Fruit fly (Drosophila melanogaster) whole organism, embryonic: ENCODE results near the gene CG7611.

Source experiments
- Antp ChIP-seq: fragments of 200-800 bp; sonication (Bioruptor generic); optimal IDR thresholded peaks from 3 replicates; lab custom pipeline; 2016; ENCODE audit warnings: missing biosample characterization, missing genetic modification characterization
- CG10274 ChIP-seq: fragments of 200-800 bp; sonication (Bioruptor generic); optimal IDR thresholded peaks from 3 replicates; lab custom pipeline; 2017; ENCODE audit warnings: missing biosample characterization, mild to moderate bottlenecking, missing genetic modification characterization
- CG10565 ChIP-seq: fragments of 200-800 bp; sonication (Bioruptor generic); optimal IDR thresholded peaks from 3 replicates; lab custom pipeline; 2016; ENCODE audit warnings: missing biosample characterization, mild to moderate bottlenecking, missing genetic modification characterization
- CG12071 ChIP-seq: fragments of 200-800 bp; sonication (Bioruptor generic); optimal IDR thresholded peaks from 3 replicates; lab custom pipeline; 2018; ENCODE audit warnings: missing biosample characterization, mild to moderate bottlenecking, missing genetic modification characterization
- CG12391 ChIP-seq: fragments of 200-800 bp; sonication (Bioruptor generic); optimal IDR thresholded peaks from 3 replicates; lab custom pipeline; 2018; ENCODE audit warnings: missing biosample characterization, mild to moderate bottlenecking, missing genetic modification characterization, moderate library complexity
- CG14050 ChIP-seq: fragments of 200-800 bp; sonication (Bioruptor generic); IDR thresholded peaks from 3 replicates; pipeline ENCODE4 v1.3.6; 2022; ENCODE audit warnings: missing biosample characterization, missing genetic modification characterization
- CG15601 ChIP-seq: fragments of 200-800 bp; sonication (Bioruptor generic); optimal IDR thresholded peaks from 3 replicates; lab custom pipeline; 2019; ENCODE audit warnings: missing biosample characterization, mild to moderate bottlenecking, missing genetic modification characterization, moderate library complexity
- CG17612 ChIP-seq: fragments of 200-800 bp; sonication (Bioruptor generic); IDR thresholded peaks from 2 replicates; pipeline ENCODE4 v1.3.6; 2022; ENCODE audit warnings: missing biosample characterization, missing genetic modification characterization
- CG18262 ChIP-seq: fragments of 200-800 bp; optimal IDR thresholded peaks from 3 replicates; lab custom pipeline; 2019; ENCODE audit warnings: missing biosample characterization, mild to moderate bottlenecking, missing genetic modification characterization, moderate library complexity
- CG30403 ChIP-seq: fragments of 200-800 bp; sonication (Bioruptor generic); optimal IDR thresholded peaks from 3 replicates; lab custom pipeline; 2016; ENCODE audit warnings: missing biosample characterization, missing genetic modification characterization
- CG3065 ChIP-seq: fragments of 200-800 bp; sonication (Bioruptor generic); optimal IDR thresholded peaks from 2 replicates; lab custom pipeline; 2016; ENCODE audit warnings: missing biosample characterization, missing genetic modification characterization
- CG4328 ChIP-seq: fragments of 200-800 bp; sonication (Bioruptor generic); optimal IDR thresholded peaks from 3 replicates; lab custom pipeline; 2017; ENCODE audit warnings: missing biosample characterization, missing genetic modification reagents, missing genetic modification characterization
- CG4360 ChIP-seq: fragments of 200-800 bp; sonication (Bioruptor generic); IDR thresholded peaks from 2 replicates; pipeline ENCODE4 v1.3.6; 2022; ENCODE audit warnings: missing biosample characterization, missing genetic modification characterization
- CG7745 ChIP-seq: fragments of 200-800 bp; sonication (Bioruptor generic); optimal IDR thresholded peaks from 2 replicates; lab custom pipeline; 2018; ENCODE audit warnings: missing biosample characterization, mild to moderate bottlenecking, missing genetic modification characterization, moderate library complexity
- CG8290 ChIP-seq, 3 experiments: fragments of 200-800 bp; sonication (Bioruptor generic); optimal IDR thresholded peaks; 2 replicates each; lab custom pipeline; 2016 to 2019; ENCODE audit warnings: missing biosample characterization in 3 of 3, missing genetic modification characterization in 3 of 3, mild to moderate bottlenecking in 2 of 3, moderate library complexity in 1 of 3
- CG9797 ChIP-seq: fragments of 200-800 bp; sonication (Bioruptor generic); optimal IDR thresholded peaks from 3 replicates; lab custom pipeline; 2018; ENCODE audit warnings: missing biosample characterization, mild to moderate bottlenecking, missing genetic modification characterization
- D ChIP-seq, 2 experiments: fragments of 200-800 bp in 1 of 2; fragments of >200 bp in 1 of 2; sonication (Bioruptor generic) in 1 of 2; optimal IDR thresholded peaks; 2 replicates in 1 of 2; 3 replicates in 1 of 2; lab custom pipeline; 2017; ENCODE audit warnings: mild to moderate bottlenecking in 1 of 2, missing biosample characterization in 1 of 2, missing genetic modification characterization in 1 of 2, missing genetic modification reagents in 1 of 2
- Deaf1 ChIP-seq: fragments of 200-800 bp; optimal IDR thresholded peaks from 3 replicates; lab custom pipeline; 2019; ENCODE audit warnings: missing biosample characterization, mild to moderate bottlenecking, missing genetic modification characterization, moderate library complexity
- Doc3 ChIP-seq: fragments of 200-800 bp; sonication (Bioruptor generic); IDR thresholded peaks from 3 replicates; pipeline ENCODE4 v1.3.6; 2022; ENCODE audit warnings: missing biosample characterization, missing genetic modification characterization; ENCODE audit not compliant: partially characterized antibody
- ERR ChIP-seq: fragments of 200-800 bp; sonication (Bioruptor generic); optimal IDR thresholded peaks from 2 replicates; lab custom pipeline; 2016; ENCODE audit warnings: missing biosample characterization, missing genetic modification characterization
- HLH4C ChIP-seq: fragments of 200-800 bp; sonication (Bioruptor generic); IDR thresholded peaks from 3 replicates; pipeline ENCODE4 v1.3.6; 2022; ENCODE audit warnings: missing biosample characterization, missing genetic modification characterization; ENCODE audit not compliant: partially characterized antibody
- HLH54F ChIP-seq: fragments of 200-800 bp; sonication (Bioruptor generic); optimal IDR thresholded peaks from 3 replicates; lab custom pipeline; 2016; ENCODE audit warnings: missing biosample characterization, missing genetic modification characterization
- HLHmδ ChIP-seq: fragments of 200-800 bp; sonication (Bioruptor generic); optimal IDR thresholded peaks from 2 replicates; lab custom pipeline; 2018; ENCODE audit warnings: missing biosample characterization, mild to moderate bottlenecking, missing genetic modification characterization, moderate library complexity
- HmgZ ChIP-seq: fragments of 200-800 bp; sonication (Bioruptor generic); optimal IDR thresholded peaks from 2 replicates; lab custom pipeline; 2018; ENCODE audit warnings: missing biosample characterization, mild to moderate bottlenecking, missing genetic modification characterization
- Hmr ChIP-seq: fragments of 200-800 bp; sonication (Bioruptor generic); optimal IDR thresholded peaks from 3 replicates; lab custom pipeline; 2017; ENCODE audit warnings: mild to moderate bottlenecking, missing biosample characterization, missing genetic modification reagents, missing genetic modification characterization
- MESR4 ChIP-seq: fragments of 200-800 bp; sonication (Bioruptor generic); optimal IDR thresholded peaks from 2 replicates; lab custom pipeline; 2018; ENCODE audit warnings: missing biosample characterization, mild to moderate bottlenecking, missing genetic modification characterization, moderate library complexity
- Myb ChIP-seq: fragments of 200-800 bp; sonication (Bioruptor generic); optimal IDR thresholded peaks from 2 replicates; lab custom pipeline; 2016; ENCODE audit warnings: missing biosample characterization, missing genetic modification characterization
- NfI ChIP-seq: fragments of 200-800 bp; sonication (Bioruptor generic); optimal IDR thresholded peaks from 3 replicates; lab custom pipeline; 2018; ENCODE audit warnings: missing biosample characterization, mild to moderate bottlenecking, missing genetic modification characterization, moderate library complexity
- PHDP ChIP-seq: fragments of 200-800 bp; sonication (Bioruptor generic); optimal IDR thresholded peaks from 3 replicates; lab custom pipeline; 2018; ENCODE audit warnings: missing biosample characterization, mild to moderate bottlenecking, missing genetic modification characterization, moderate library complexity
- Rx ChIP-seq: fragments of 200-800 bp; sonication (Bioruptor generic); IDR thresholded peaks from 2 replicates; pipeline ENCODE4 v1.3.6; 2022; ENCODE audit warnings: missing biosample characterization, missing genetic modification characterization
- ara ChIP-seq: fragments of 200-800 bp; sonication (Bioruptor generic); IDR thresholded peaks from 2 replicates; pipeline ENCODE4 v1.3.6; 2022; ENCODE audit warnings: missing biosample characterization, missing genetic modification characterization
- cato ChIP-seq: fragments of 200-800 bp; sonication (Bioruptor generic); optimal IDR thresholded peaks from 2 replicates; lab custom pipeline; 2016; ENCODE audit warnings: missing biosample characterization, missing genetic modification characterization, borderline replicate concordance
- caup ChIP-seq: fragments of 200-800 bp; sonication (Bioruptor generic); optimal IDR thresholded peaks from 3 replicates; lab custom pipeline; 2017; ENCODE audit warnings: missing biosample characterization, mild to moderate bottlenecking, missing genetic modification characterization, moderate library complexity; ENCODE audit not compliant: severe bottlenecking
- chinmo ChIP-seq: fragments of 200-800 bp; sonication (Bioruptor generic); IDR thresholded peaks from 4 replicates; pipeline ENCODE4 v1.3.6; 2022; ENCODE audit warnings: missing biosample characterization, missing genetic modification characterization; ENCODE audit not compliant: partially characterized antibody
- ci ChIP-seq: fragments of 200-800 bp; sonication (Bioruptor generic); IDR thresholded peaks from 3 replicates; pipeline ENCODE4 v1.3.6; 2022; ENCODE audit warnings: missing biosample characterization, missing genetic modification characterization
- crol ChIP-seq: fragments of 200-800 bp; sonication (Bioruptor generic); IDR thresholded peaks from 2 replicates; pipeline ENCODE4 v1.3.6; 2022; ENCODE audit warnings: missing biosample characterization, missing genetic modification characterization
- dan ChIP-seq: fragments of 200-800 bp; sonication (Bioruptor generic); IDR thresholded peaks from 2 replicates; pipeline ENCODE4 v1.3.6; 2022; ENCODE audit warnings: missing biosample characterization, missing genetic modification characterization
- danr ChIP-seq: fragments of 200-800 bp; sonication (Bioruptor generic); IDR thresholded peaks from 2 replicates; pipeline ENCODE4 v1.3.6; 2022; ENCODE audit warnings: missing biosample characterization, missing genetic modification characterization
- ewg ChIP-seq: fragments of 200-800 bp; sonication (Bioruptor generic); optimal IDR thresholded peaks from 3 replicates; lab custom pipeline; 2017; ENCODE audit warnings: mild to moderate bottlenecking, missing biosample characterization, missing genetic modification reagents, missing genetic modification characterization
- gsb ChIP-seq: fragments of 200-800 bp; sonication (Bioruptor generic); IDR thresholded peaks from 2 replicates; pipeline ENCODE4 v1.3.6; 2022; ENCODE audit warnings: missing biosample characterization, missing genetic modification characterization
- lab ChIP-seq: fragments of 200-800 bp; sonication (Bioruptor generic); optimal IDR thresholded peaks from 3 replicates; lab custom pipeline; 2017; ENCODE audit warnings: missing biosample characterization, missing genetic modification characterization, mild to moderate bottlenecking, moderate library complexity, missing genetic modification reagents
- otp ChIP-seq: fragments of 200-800 bp; sonication (Bioruptor generic); IDR thresholded peaks from 3 replicates; pipeline ENCODE4, ENCODE4 v1.3.6; 2022; ENCODE audit warnings: missing biosample characterization, missing genetic modification characterization
- pho ChIP-seq: fragments of 200-800 bp; sonication (Bioruptor generic); optimal IDR thresholded peaks from 2 replicates; lab custom pipeline; 2016; ENCODE audit warnings: missing biosample characterization, missing genetic modification characterization
- phol ChIP-seq: fragments of 200-800 bp; sonication (Bioruptor generic); optimal IDR thresholded peaks from 3 replicates; lab custom pipeline; 2018; ENCODE audit warnings: missing biosample characterization, mild to moderate bottlenecking, missing genetic modification characterization, moderate library complexity
- repo ChIP-seq: fragments of 200-800 bp; sonication (Bioruptor generic); optimal IDR thresholded peaks from 2 replicates; lab custom pipeline; 2016; ENCODE audit warnings: missing biosample characterization, missing genetic modification characterization
- run ChIP-seq: fragments of 200-800 bp; sonication (Bioruptor generic); optimal IDR thresholded peaks from 3 replicates; lab custom pipeline; 2018; ENCODE audit warnings: missing biosample characterization, mild to moderate bottlenecking, missing genetic modification characterization
- salm ChIP-seq: fragments of 200-800 bp; sonication (Bioruptor generic); optimal IDR thresholded peaks from 2 replicates; lab custom pipeline; 2018; ENCODE audit warnings: missing biosample characterization, mild to moderate bottlenecking, missing genetic modification characterization
- sug ChIP-seq: fragments of 200-800 bp; optimal IDR thresholded peaks from 2 replicates; lab custom pipeline; 2019; ENCODE audit warnings: missing biosample characterization, mild to moderate bottlenecking, missing genetic modification characterization, moderate library complexity
- vvl ChIP-seq: fragments of 200-800 bp; sonication (Bioruptor generic); IDR thresholded peaks from 2 replicates; pipeline ENCODE4 v1.3.6; 2022; ENCODE audit warnings: missing biosample characterization, missing genetic modification characterization

Gene CG7611

DNA sequence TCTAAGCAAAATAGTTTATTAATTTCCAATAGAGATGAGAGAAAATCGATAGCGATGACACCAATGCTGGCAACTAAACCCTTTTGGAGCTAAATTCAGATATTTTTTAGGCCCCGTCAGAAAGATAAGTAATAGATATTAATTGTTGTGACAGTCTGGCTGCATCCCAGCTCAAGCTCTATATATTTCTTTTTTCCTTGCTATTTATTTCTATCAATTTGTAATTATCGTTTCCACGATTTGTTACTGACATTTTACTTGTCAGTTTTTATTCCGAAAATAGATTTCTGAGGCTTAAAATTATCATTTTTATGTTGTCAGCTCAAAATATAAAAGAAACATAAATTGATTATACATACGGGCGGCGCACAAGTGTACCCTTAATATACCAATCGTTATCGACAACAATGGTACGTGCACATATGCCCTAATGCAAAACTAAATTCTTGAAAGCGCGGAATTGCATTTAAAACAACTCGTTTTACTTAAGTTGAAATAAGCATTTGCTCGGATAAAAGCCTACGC, 45.9 kb downstream of the CG7611 start, which contains the start of the genes CRIF and SMC5 (continued):
- TF ChIP-seq CG3065 (GFP tag; lab: Kevin White, UChicago): peak; percentile 9
- TF ChIP-seq danr (GFP tag; lab: Robert Waterston, UW): no peak
- TF ChIP-seq Deaf1 (tag; lab: Kevin White, UChicago): no peak
- peak; percentile 78 for TF ChIP-seq HLH54F (GFP tag; lab: Kevin White, UChicago)
- TF ChIP-seq salm: no peak
- no peak for TF ChIP-seq otp
- no peak for TF ChIP-seq CG10565 (GFP tag; lab: Kevin White, UChicago)
- TF ChIP-seq chinmo: no peak
- no peak for TF ChIP-seq Rx (GFP tag; lab: Robert Waterston, UW)
- TF ChIP-seq phol: peak; percentile 79
- TF ChIP-seq CG17612: no peak
- peak; percentile 56 for TF ChIP-seq CG4328 (GFP tag; lab: Kevin White, UChicago)
- no peak for TF ChIP-seq ara
- TF ChIP-seq CG12071: no peak
- TF ChIP-seq HLHmδ (GFP tag; lab: Kevin White, UChicago): no peak
- peak; percentile 76 for TF ChIP-seq sug (tag; lab: Kevin White, UChicago)
- TF ChIP-seq PHDP (tag; lab: Kevin White, UChicago): no peak
- peak; percentile 42 for TF ChIP-seq HmgZ (tag; lab: Kevin White, UChicago)
- TF ChIP-seq Doc3: no peak
- TF ChIP-seq CG10274 (GFP tag; lab: Kevin White, UChicago): no peak
- TF ChIP-seq cato (GFP tag; lab: Kevin White, UChicago): no peak
- no peak for TF ChIP-seq CG4360 (GFP tag; lab: Robert Waterston, UW)
- TF ChIP-seq run (tag; lab: Kevin White, UChicago): no peak
- peak; percentile 45; the same call in 1 of the 2 replicates for TF ChIP-seq vvl (GFP tag; lab: Robert Waterston, UW)
- TF ChIP-seq caup: peak; percentile 22
- TF ChIP-seq crol (GFP tag; lab: Robert Waterston, UW): no peak
- peak; percentile 89 for TF ChIP-seq CG30403
- peak; percentile 43 for TF ChIP-seq Myb (GFP tag; lab: Kevin White, UChicago)
- peak; percentile 7 for TF ChIP-seq CG9797
- peak; percentile 14 for TF ChIP-seq ERR (GFP tag; lab: Kevin White, UChicago)
- peak; percentile 36 for TF ChIP-seq Antp
- no peak for TF ChIP-seq ci (GFP tag; lab: Robert Waterston, UW)
- no peak for TF ChIP-seq MESR4 (GFP tag; lab: Kevin White, UChicago)
- no peak for TF ChIP-seq lab (GFP tag; lab: Kevin White, UChicago)
- 0 out of 3 replicates have a peak, but pooled peaks have one; percentile 27 for TF ChIP-seq CG14050 (GFP tag; lab: Robert Waterston, UW)
- peak; percentile 68 for TF ChIP-seq CG15601 (tag; lab: Kevin White, UChicago)
- TF ChIP-seq NfI: no peak
- TF ChIP-seq HLH4C (GFP tag; lab: Robert Waterston, UW): no peak
- no peak for TF ChIP-seq D (optimal IDR thresholded peaks at IDR 0.05; lab: Kevin White, UChicago)
- peak; percentile 26 for TF ChIP-seq D (GFP tag; optimal IDR thresholded peaks at IDR 0.05; lab: Kevin White, UChicago)
- TF ChIP-seq Hmr (GFP tag; lab: Kevin White, UChicago): no peak
- no peak for TF ChIP-seq CG7745 (tag; lab: Kevin White, UChicago)
- peak; percentile 70 for TF ChIP-seq CG8290 (GFP tag; optimal IDR thresholded peaks at IDR 0.05; lab: Kevin White, UChicago)
- TF ChIP-seq CG8290 (tag; optimal IDR thresholded peaks at IDR 0.05; lab: Kevin White, UChicago): no peak
- no peak for TF ChIP-seq gsb (GFP tag; lab: Robert Waterston, UW)
- TF ChIP-seq pho (GFP tag; lab: Kevin White, UChicago): peak; percentile 76
- TF ChIP-seq CG12391 (tag; lab: Kevin White, UChicago): peak; percentile 80
- peak; percentile 11 for TF ChIP-seq repo (GFP tag; lab: Kevin White, UChicago)
- TF ChIP-seq ewg: no peak
- TF ChIP-seq dan (GFP tag; lab: Robert Waterston, UW): no peak
- TF ChIP-seq CG18262 (tag; lab: Kevin White, UChicago): peak; percentile 70
